Fruit fly (Drosophila melanogaster) whole organism, embryonic: ENCODE measurements around the gene CG8993.

ENCODE experiments used
- Abd-B ChIP-seq: fragments of 200-800 bp; sonication (Bioruptor generic); optimal IDR thresholded peaks from 2 replicates; lab custom pipeline; 2018; ENCODE audit warnings: missing biosample characterization, mild to moderate bottlenecking, missing genetic modification characterization, moderate library complexity
- Antp ChIP-seq: fragments of 200-800 bp; sonication (Bioruptor generic); optimal IDR thresholded peaks from 3 replicates; lab custom pipeline; 2016; ENCODE audit warnings: missing biosample characterization, missing genetic modification characterization
- CG11504 ChIP-seq: fragments of 200-800 bp; sonication (Bioruptor generic); optimal IDR thresholded peaks from 3 replicates; lab custom pipeline; 2019; ENCODE audit warnings: missing biosample characterization, mild to moderate bottlenecking, missing genetic modification characterization, moderate library complexity
- CG12299 ChIP-seq: fragments of 200-800 bp; sonication (Bioruptor generic); optimal IDR thresholded peaks from 2 replicates; lab custom pipeline; 2018; ENCODE audit warnings: missing biosample characterization, mild to moderate bottlenecking, missing genetic modification characterization
- CG12659 ChIP-seq: fragments of 200-800 bp; sonication (Bioruptor generic); optimal IDR thresholded peaks from 3 replicates; lab custom pipeline; 2017; ENCODE audit warnings: mild to moderate bottlenecking, missing biosample characterization, missing genetic modification reagents, missing genetic modification characterization
- CG13775 ChIP-seq: fragments of 200-800 bp; sonication (Bioruptor generic); optimal IDR thresholded peaks from 3 replicates; lab custom pipeline; 2017; ENCODE audit warnings: missing biosample characterization, mild to moderate bottlenecking, missing genetic modification characterization
- CG1603 ChIP-seq: fragments of 200-800 bp; sonication (Bioruptor generic); optimal IDR thresholded peaks from 2 replicates; lab custom pipeline; 2019; ENCODE audit warnings: missing biosample characterization, mild to moderate bottlenecking, missing genetic modification characterization, moderate library complexity
- CG1647 ChIP-seq: fragments of 200-800 bp; sonication (Bioruptor generic); optimal IDR thresholded peaks from 3 replicates; lab custom pipeline; 2016; ENCODE audit warnings: missing biosample characterization, missing genetic modification characterization
- CG17385 ChIP-seq: fragments of 200-800 bp; sonication (Bioruptor generic); optimal IDR thresholded peaks from 3 replicates; lab custom pipeline; 2018; ENCODE audit warnings: missing biosample characterization, mild to moderate bottlenecking, missing genetic modification characterization
- CG17829 ChIP-seq: fragments of 200-800 bp; optimal IDR thresholded peaks from 2 replicates; lab custom pipeline; 2019; ENCODE audit warnings: missing biosample characterization, mild to moderate bottlenecking, missing genetic modification characterization, moderate library complexity
- CG2116 ChIP-seq: fragments of 200-800 bp; sonication (Bioruptor generic); optimal IDR thresholded peaks from 3 replicates; lab custom pipeline; 2018; ENCODE audit warnings: missing biosample characterization, mild to moderate bottlenecking, missing genetic modification characterization
- CG2875 ChIP-seq: fragments of 200-800 bp; sonication (Bioruptor generic); optimal IDR thresholded peaks from 2 replicates; lab custom pipeline; 2017; ENCODE audit warnings: missing biosample characterization, mild to moderate bottlenecking, missing genetic modification characterization, missing genetic modification reagents
- CG30020 ChIP-seq: fragments of 200-800 bp; optimal IDR thresholded peaks from 2 replicates; lab custom pipeline; 2019; ENCODE audit warnings: missing biosample characterization, mild to moderate bottlenecking, missing genetic modification characterization, moderate library complexity
- CG4282 ChIP-seq: fragments of 200-800 bp; sonication (Bioruptor generic); optimal IDR thresholded peaks from 2 replicates; lab custom pipeline; 2016; ENCODE audit warnings: missing biosample characterization, missing genetic modification characterization
- CG6791 ChIP-seq: fragments of 200-800 bp; sonication (Bioruptor generic); IDR thresholded peaks from 3 replicates; pipeline ENCODE4 v1.3.6; 2022; ENCODE audit warnings: missing biosample characterization, missing genetic modification characterization; ENCODE audit not compliant: partially characterized antibody
- CG7839 ChIP-seq: fragments of 200-800 bp; sonication (Bioruptor generic); optimal IDR thresholded peaks from 3 replicates; lab custom pipeline; 2018; ENCODE audit warnings: missing biosample characterization, mild to moderate bottlenecking, missing genetic modification characterization, moderate library complexity
- CG8359 ChIP-seq: fragments of 200-800 bp; sonication (Bioruptor generic); optimal IDR thresholded peaks from 2 replicates; lab custom pipeline; 2017; ENCODE audit warnings: missing biosample characterization, mild to moderate bottlenecking, missing genetic modification characterization, borderline replicate concordance
- D19B ChIP-seq: fragments of 200-800 bp; sonication (Bioruptor generic); optimal IDR thresholded peaks from 2 replicates; lab custom pipeline; 2017; ENCODE audit warnings: missing biosample characterization, mild to moderate bottlenecking, missing genetic modification characterization
- Dad ChIP-seq: fragments of 200-800 bp; sonication (Bioruptor generic); optimal IDR thresholded peaks from 3 replicates; lab custom pipeline; 2016; ENCODE audit warnings: missing biosample characterization, missing genetic modification characterization
- Dll ChIP-seq: fragments of 200-800 bp; sonication (Bioruptor generic); IDR thresholded peaks from 4 replicates; pipeline ENCODE4 v1.3.6; 2022; ENCODE audit warnings: missing biosample characterization, missing genetic modification characterization; ENCODE audit not compliant: partially characterized antibody
- Doc2 ChIP-seq: fragments of 200-800 bp; sonication (Bioruptor generic); IDR thresholded peaks from 2 replicates; pipeline ENCODE4 v1.3.6; 2022; ENCODE audit warnings: missing biosample characterization, missing genetic modification characterization
- E2f2 ChIP-seq: fragments of 200-800 bp; sonication (Bioruptor generic); IDR thresholded peaks from 2 replicates; pipeline ENCODE4 v1.3.6; 2022; ENCODE audit warnings: missing biosample characterization, missing genetic modification characterization
- H15 ChIP-seq: fragments of 200-800 bp; sonication (Bioruptor generic); IDR thresholded peaks from 3 replicates; pipeline ENCODE4 v1.3.6; 2022; ENCODE audit warnings: missing biosample characterization, missing genetic modification characterization
- Hr3 ChIP-seq: fragments of 200-800 bp; sonication (Bioruptor generic); optimal IDR thresholded peaks from 3 replicates; lab custom pipeline; 2016; ENCODE audit warnings: missing biosample characterization, missing genetic modification characterization
- Hsf ChIP-seq: fragments of 200-800 bp; sonication (Bioruptor generic); optimal IDR thresholded peaks from 3 replicates; lab custom pipeline; 2016; ENCODE audit warnings: missing biosample characterization, missing genetic modification characterization
- Jarid2 ChIP-seq: fragments of 200-800 bp; sonication (Bioruptor generic); optimal IDR thresholded peaks from 3 replicates; lab custom pipeline; 2017; ENCODE audit warnings: mild to moderate bottlenecking, missing biosample characterization, missing genetic modification reagents, missing genetic modification characterization
- MTF-1 ChIP-seq: fragments of 200-800 bp; sonication (Bioruptor generic); optimal IDR thresholded peaks from 2 replicates; lab custom pipeline; 2018; ENCODE audit warnings: missing biosample characterization, mild to moderate bottlenecking, missing genetic modification characterization, borderline replicate concordance
- Med ChIP-seq: fragments of 200-800 bp; sonication (Bioruptor generic); peaks from one replicate; lab custom pipeline; 2016; ENCODE audit warnings: missing biosample characterization, missing genetic modification characterization, mild to moderate bottlenecking, inconsistent platforms, moderate library complexity
- NfI ChIP-seq: fragments of 200-800 bp; sonication (Bioruptor generic); optimal IDR thresholded peaks from 3 replicates; lab custom pipeline; 2018; ENCODE audit warnings: missing biosample characterization, mild to moderate bottlenecking, missing genetic modification characterization, moderate library complexity
- Spps ChIP-seq: fragments of 200-800 bp; sonication (Bioruptor generic); optimal IDR thresholded peaks from 2 replicates; lab custom pipeline; 2018; ENCODE audit warnings: missing biosample characterization, mild to moderate bottlenecking, missing genetic modification characterization
- Xrp1 ChIP-seq: fragments of 200-800 bp; sonication (Bioruptor generic); IDR thresholded peaks from 2 replicates; pipeline ENCODE4 v1.3.6; 2022; ENCODE audit warnings: missing biosample characterization, missing genetic modification characterization
- YL-1 ChIP-seq: fragments of 200-800 bp; sonication (Bioruptor generic); optimal IDR thresholded peaks from 3 replicates; lab custom pipeline; 2017; ENCODE audit warnings: missing biosample characterization, mild to moderate bottlenecking, missing genetic modification characterization
- az2 ChIP-seq: fragments of 200-800 bp; sonication (Bioruptor generic); optimal IDR thresholded peaks from 3 replicates; lab custom pipeline; 2016; ENCODE audit warnings: missing biosample characterization, missing genetic modification characterization
- cas ChIP-seq: fragments of 200-800 bp; sonication (Bioruptor generic); IDR thresholded peaks from 2 replicates; pipeline ENCODE4 v1.3.6; 2022; ENCODE audit warnings: missing biosample characterization, missing genetic modification characterization
- cato ChIP-seq: fragments of 200-800 bp; sonication (Bioruptor generic); optimal IDR thresholded peaks from 2 replicates; lab custom pipeline; 2016; ENCODE audit warnings: missing biosample characterization, missing genetic modification characterization, borderline replicate concordance
- chn ChIP-seq: fragments of 200-800 bp; sonication (Bioruptor generic); optimal IDR thresholded peaks from 2 replicates; lab custom pipeline; 2016; ENCODE audit warnings: missing biosample characterization, missing genetic modification characterization
- crp ChIP-seq, 2 experiments: fragments of 200-800 bp; sonication (Bioruptor generic); optimal IDR thresholded peaks; 2 replicates in 1 of 2; 3 replicates in 1 of 2; lab custom pipeline; 2017; ENCODE audit warnings: missing biosample characterization in 2 of 2, missing genetic modification characterization in 2 of 2, mild to moderate bottlenecking in 1 of 2, moderate library complexity in 1 of 2
- dan ChIP-seq: fragments of 200-800 bp; sonication (Bioruptor generic); IDR thresholded peaks from 2 replicates; pipeline ENCODE4 v1.3.6; 2022; ENCODE audit warnings: missing biosample characterization, missing genetic modification characterization
- ems ChIP-seq: fragments of 200-800 bp; sonication (Bioruptor generic); optimal IDR thresholded peaks from 3 replicates; lab custom pipeline; 2016; ENCODE audit warnings: missing biosample characterization, missing genetic modification characterization
- gce ChIP-seq: fragments of 200-800 bp; sonication (Bioruptor generic); IDR thresholded peaks from 3 replicates; pipeline ENCODE4 v1.3.6; 2022; ENCODE audit warnings: missing biosample characterization, missing genetic modification characterization
- her ChIP-seq: fragments of 200-800 bp; sonication (Bioruptor generic); optimal IDR thresholded peaks from 2 replicates; lab custom pipeline; 2016; ENCODE audit warnings: missing biosample characterization, missing genetic modification characterization
- hth ChIP-seq: fragments of >200 bp; optimal IDR thresholded peaks from 2 replicates; lab custom pipeline; 2017; ENCODE audit warnings: inconsistent platforms
- nerfin-2 ChIP-seq: fragments of 200-800 bp; sonication (Bioruptor generic); IDR thresholded peaks from 2 replicates; pipeline ENCODE4 v1.3.6; 2022; ENCODE audit warnings: missing biosample characterization, missing genetic modification characterization; ENCODE audit not compliant: partially characterized antibody
- p53 ChIP-seq: fragments of 200-800 bp; sonication (Bioruptor generic); optimal IDR thresholded peaks from 2 replicates; lab custom pipeline; 2016; ENCODE audit warnings: missing biosample characterization, missing genetic modification characterization
- pum ChIP-seq: fragments of 200-800 bp; sonication (Bioruptor generic); optimal IDR thresholded peaks from 2 replicates; lab custom pipeline; 2016; ENCODE audit warnings: missing biosample characterization, missing genetic modification characterization
- sr ChIP-seq: fragments of 200-800 bp; sonication (Bioruptor generic); IDR thresholded peaks from 3 replicates; pipeline ENCODE4 v1.3.6; 2022; ENCODE audit warnings: missing biosample characterization, missing genetic modification characterization
- ssp ChIP-seq: fragments of 200-800 bp; sonication (Bioruptor generic); IDR thresholded peaks from 2 replicates; pipeline ENCODE4 v1.3.6; 2022; ENCODE audit warnings: missing biosample characterization, missing genetic modification characterization
- tap ChIP-seq: fragments of 200-800 bp; optimal IDR thresholded peaks from 3 replicates; lab custom pipeline; 2019; ENCODE audit warnings: missing biosample characterization, mild to moderate bottlenecking, missing genetic modification characterization, moderate library complexity
- tin ChIP-seq: fragments of 200-800 bp; sonication (Bioruptor generic); optimal IDR thresholded peaks from 3 replicates; lab custom pipeline; 2016; ENCODE audit warnings: missing biosample characterization, missing genetic modification characterization
- twi ChIP-seq: fragments of 200-800 bp; optimal IDR thresholded peaks from 2 replicates; lab custom pipeline; 2019; ENCODE audit warnings: missing biosample characterization, mild to moderate bottlenecking, missing genetic modification characterization, moderate library complexity
- zfh2 ChIP-seq: fragments of 200-800 bp; sonication (Bioruptor generic); optimal IDR thresholded peaks from 2 replicates; lab custom pipeline; 2016; ENCODE audit warnings: missing biosample characterization, missing genetic modification characterization

The CG8993 gene

DNA sequence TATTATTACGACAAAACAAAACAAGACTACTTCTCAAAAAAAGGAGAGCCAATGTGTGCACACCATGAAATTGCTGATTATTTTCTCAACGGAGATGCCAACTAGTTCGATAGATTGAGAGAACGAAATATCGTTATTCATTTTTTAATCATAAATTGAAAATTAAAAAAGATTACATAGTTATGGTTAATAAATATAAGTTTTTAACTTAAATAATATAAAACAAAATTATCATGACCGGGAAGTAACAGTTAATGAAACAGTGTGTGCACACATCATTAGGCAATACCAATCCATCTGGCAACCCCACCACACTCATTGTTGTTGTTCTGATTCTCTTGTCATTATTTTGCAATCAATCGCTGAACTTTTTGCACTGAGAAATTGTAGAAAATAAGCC lies at the start of gene CG8993, which contains the start of gene CG1317 (continued):
- TF ChIP-seq cato (GFP tag; lab: Kevin White, UChicago) (no peak), CG11504 (tag; lab: Kevin White, UChicago) (no peak), Abd-B (GFP tag; lab: Kevin White, UChicago) (peak; percentile 64), ssp (GFP tag; lab: Robert Waterston, UW) (peak; percentile 47), YL-1 (GFP tag; lab: Kevin White, UChicago) (peak; percentile 89), CG1603 (tag; lab: Kevin White, UChicago) (no peak), ems (GFP tag; lab: Kevin White, UChicago) (no peak), Spps (peak; percentile 36), hth (no peak), crp (GFP tag; optimal IDR thresholded peaks at IDR 0.05; lab: Kevin White, UChicago) (peak in 1 of 2 experiments; percentile 46), D19B (no peak), H15 (GFP tag; lab: Robert Waterston, UW) (no peak), CG12659 (peak; percentile 69), gce (GFP tag; lab: Robert Waterston, UW) (no peak), NfI (GFP tag; lab: Kevin White, UChicago) (peak; percentile 54), CG2116 (GFP tag; lab: Kevin White, UChicago) (peak; percentile 56), tin (GFP tag; lab: Kevin White, UChicago) (peak; percentile 45), CG12299 (peak; percentile 46), Dad (GFP tag; lab: Kevin White, UChicago) (no peak), CG13775 (peak; percentile 62), CG8359 (no peak), chn (GFP tag; lab: Kevin White, UChicago) (peak; percentile 52), her (no peak), CG17829 (tag; lab: Kevin White, UChicago) (peak; percentile 80), CG17385 (GFP tag; lab: Kevin White, UChicago) (peak; percentile 11), Antp (GFP tag; lab: Kevin White, UChicago) (no peak), CG2875 (GFP tag; lab: Kevin White, UChicago) (no peak), CG4282 (no peak), az2 (GFP tag; lab: Kevin White, UChicago) (peak; percentile 37), nerfin-2 (GFP tag; lab: Robert Waterston, UW) (peak; percentile 41; the same call in 1 of the 2 replicates), CG1647 (GFP tag; lab: Kevin White, UChicago) (no peak), MTF-1 (GFP tag; lab: Kevin White, UChicago) (no peak), Hr3 (peak; percentile 59), CG6791 (GFP tag; lab: Robert Waterston, UW) (no peak), pum (GFP tag; lab: Kevin White, UChicago) (no peak), twi (tag; lab: Kevin White, UChicago) (peak; percentile 8), cas (GFP tag; lab: Robert Waterston, UW) (no peak), E2f2 (peak; percentile 31; the same call in 1 of the 2 replicates), CG7839 (tag; lab: Kevin White, UChicago) (peak; percentile 38), Dll (peak; percentile 79), Med (GFP tag; lab: Kevin White, UChicago) (peak; percentile 62), sr (no peak), tap (tag; lab: Kevin White, UChicago) (peak; percentile 20), Hsf (GFP tag; lab: Kevin White, UChicago) (peak; percentile 34), Doc2 (GFP tag; lab: Robert Waterston, UW) (no peak), p53 (GFP tag; lab: Kevin White, UChicago) (no peak), CG30020 (peak; percentile 55), Jarid2 (GFP tag; lab: Kevin White, UChicago) (no peak), Xrp1 (GFP tag; lab: Robert Waterston, UW) (peak; percentile 65; the same call in 1 of the 2 replicates), zfh2 (GFP tag; lab: Kevin White, UChicago) (no peak), dan (GFP tag; lab: Robert Waterston, UW) (no peak)
